Worm (Caenorhabditis elegans) whole organism, L1 larva: ENCODE results near the gene mys-1.

ENCODE experiments used
- aha-1 ChIP-seq: fragments of 150-350 bp; optimal IDR thresholded peaks from 2 replicates; lab custom pipeline; 2014; ENCODE audit warnings: missing biosample characterization, missing genetic modification characterization
- egl-27 ChIP-seq, 2 experiments: fragments of 150-350 bp in 1 of 2; sonication (generic microtip); optimal IDR thresholded peaks; 3 replicates each; lab custom pipeline; 2017 to 2018; ENCODE audit warnings: missing biosample characterization in 2 of 2, missing genetic modification characterization in 2 of 2, missing genetic modification reagents in 2 of 2
- lin-13 ChIP-seq: fragments of 150-350 bp; optimal IDR thresholded peaks from 2 replicates; lab custom pipeline; 2014; ENCODE audit warnings: missing biosample characterization, missing genetic modification reagents, missing genetic modification characterization
- lin-35 ChIP-seq, 2 experiments: fragments of 150-350 bp; optimal IDR thresholded peaks; 2 replicates each; lab custom pipeline; 2014; ENCODE audit warnings: missing biosample characterization in 2 of 2, missing genetic modification characterization in 2 of 2, missing genetic modification reagents in 2 of 2
- lin-39 ChIP-seq: fragments of 150-350 bp; optimal IDR thresholded peaks from 2 replicates; lab custom pipeline; 2014; ENCODE audit warnings: missing biosample characterization, missing genetic modification reagents, missing genetic modification characterization
- mdl-1 ChIP-seq, 2 experiments: fragments of 150-350 bp; optimal IDR thresholded peaks; 2 replicates each; lab custom pipeline; 2014 to 2017; ENCODE audit warnings: missing biosample characterization in 2 of 2, missing genetic modification characterization in 2 of 2, inconsistent platforms in 1 of 2
- nhr-11 ChIP-seq: fragments of 150-350 bp; optimal IDR thresholded peaks from 2 replicates; lab custom pipeline; 2014; ENCODE audit warnings: missing biosample characterization, missing genetic modification characterization
- nhr-71 ChIP-seq: sonication (generic microtip); optimal IDR thresholded peaks from 2 replicates; lab custom pipeline; 2016; ENCODE audit warnings: mild to moderate bottlenecking, missing genetic modification characterization, moderate library complexity, missing compliant biosample characterization
- snpc-4 ChIP-seq: fragments of 150-350 bp; optimal IDR thresholded peaks from 2 replicates; lab custom pipeline; 2014; ENCODE audit warnings: missing biosample characterization, missing genetic modification characterization
- unc-62 ChIP-seq: fragments of 150-350 bp; optimal IDR thresholded peaks from 2 replicates; lab custom pipeline; 2014; ENCODE audit warnings: missing biosample characterization, missing genetic modification reagents, missing genetic modification characterization
- unc-86 ChIP-seq: sonication (generic microtip); optimal IDR thresholded peaks from 2 replicates; lab custom pipeline; 2016; ENCODE audit warnings: missing genetic modification characterization, missing compliant biosample characterization
- ztf-4 ChIP-seq: fragments of 150-350 bp; optimal IDR thresholded peaks from 2 replicates; lab custom pipeline; 2014; ENCODE audit warnings: missing biosample characterization, missing genetic modification characterization

ce11 chrV:7085518-7086104 lies 1.1 kb upstream of the mys-1 start, which contains the start of gene VC5.2:
- TF ChIP-seq nhr-11 (no peak), lin-35 (GFP tag; optimal IDR thresholded peaks at IDR 0.05; lab: Kevin White, UChicago) (no peak), nhr-71 (tag; lab: Kevin White, UChicago) (no peak), unc-86 (tag; lab: Kevin White, UChicago) (no peak), snpc-4 (no peak), lin-13 (GFP tag; lab: Kevin White, UChicago) (no peak), ztf-4 (tag; lab: Kevin White, UChicago) (no peak), aha-1 (tag; lab: Kevin White, UChicago) (no peak), lin-39 (tag; lab: Kevin White, UChicago) (no peak), mdl-1 (tag; optimal IDR thresholded peaks at IDR 0.05; lab: Kevin White, UChicago) (no peak), unc-62 (GFP tag; lab: Kevin White, UChicago) (no peak), egl-27 (tag; optimal IDR thresholded peaks at IDR 0.05; lab: Kevin White, UChicago) (no peak)
